Worm (Caenorhabditis elegans): ENCODE data around the gene jmjd-3.1.

The jmjd-3.1 gene

ce11 chrX:8623840-8624591 is 53.2 kb downstream of the jmjd-3.1 start (continued):
- TF ChIP-seq ceh-82 (tag; optimal IDR thresholded peaks at IDR 0.05): no peak
- TF ChIP-seq sup-37 (GFP tag; optimal IDR thresholded peaks at IDR 0.05): no peak
- TF ChIP-seq ztf-11 (tag; optimal IDR thresholded peaks at IDR 0.05): no peak
- TF ChIP-seq nhr-77 (tag; optimal IDR thresholded peaks at IDR 0.05): peak; percentile 18
- TF ChIP-seq lir-3 (tag; optimal IDR thresholded peaks at IDR 0.05; ENCODE audit: poor library complexity): no peak
- no peak for TF ChIP-seq unc-30 (tag; optimal IDR thresholded peaks at IDR 0.05)
- no peak for TF ChIP-seq lin-15B (tag; optimal IDR thresholded peaks at IDR 0.05)
- peak; percentile 14 for TF ChIP-seq nhr-47 (tag; optimal IDR thresholded peaks at IDR 0.05)
- no peak for TF ChIP-seq irx-1 (tag; optimal IDR thresholded peaks at IDR 0.05)
- TF ChIP-seq nhr-76 (tag; optimal IDR thresholded peaks at IDR 0.05): no peak
- TF ChIP-seq egl-27 (tag; optimal IDR thresholded peaks at IDR 0.05): no peak
- no peak for TF ChIP-seq nhr-11 (tag; optimal IDR thresholded peaks at IDR 0.05)
- no peak for TF ChIP-seq ztf-4 (tag; optimal IDR thresholded peaks at IDR 0.05)
- TF ChIP-seq jun-1 (tag; optimal IDR thresholded peaks at IDR 0.05): no peak
- no peak for TF ChIP-seq mef-2 (tag; optimal IDR thresholded peaks at IDR 0.05)
- no peak for TF ChIP-seq hlh-4 (tag; optimal IDR thresholded peaks at IDR 0.05)
- TF ChIP-seq C16A3.4 (tag; optimal IDR thresholded peaks at IDR 0.05): no peak
- peak; percentile 14 for TF ChIP-seq snu-23 (GFP tag; optimal IDR thresholded peaks at IDR 0.05)
- no peak for TF ChIP-seq aly-2 (tag; optimal IDR thresholded peaks at IDR 0.05)
- peak; percentile 22 for TF ChIP-seq nhr-90 (tag; optimal IDR thresholded peaks at IDR 0.05; ENCODE audit: poor library complexity)
- TF ChIP-seq ceh-88 (GFP tag; IDR thresholded peaks at IDR 0.05): no peak
- no peak for TF ChIP-seq swsn-7 (tag; optimal IDR thresholded peaks at IDR 0.05)
- no peak for TF ChIP-seq unc-130 (tag; optimal IDR thresholded peaks at IDR 0.05)
- no peak for TF ChIP-seq pqm-1 (tag; optimal IDR thresholded peaks at IDR 0.05)
